Fruit fly (Drosophila melanogaster): ENCODE data around the gene ATPsynCF6.

The ATPsynCF6 gene

DNA sequence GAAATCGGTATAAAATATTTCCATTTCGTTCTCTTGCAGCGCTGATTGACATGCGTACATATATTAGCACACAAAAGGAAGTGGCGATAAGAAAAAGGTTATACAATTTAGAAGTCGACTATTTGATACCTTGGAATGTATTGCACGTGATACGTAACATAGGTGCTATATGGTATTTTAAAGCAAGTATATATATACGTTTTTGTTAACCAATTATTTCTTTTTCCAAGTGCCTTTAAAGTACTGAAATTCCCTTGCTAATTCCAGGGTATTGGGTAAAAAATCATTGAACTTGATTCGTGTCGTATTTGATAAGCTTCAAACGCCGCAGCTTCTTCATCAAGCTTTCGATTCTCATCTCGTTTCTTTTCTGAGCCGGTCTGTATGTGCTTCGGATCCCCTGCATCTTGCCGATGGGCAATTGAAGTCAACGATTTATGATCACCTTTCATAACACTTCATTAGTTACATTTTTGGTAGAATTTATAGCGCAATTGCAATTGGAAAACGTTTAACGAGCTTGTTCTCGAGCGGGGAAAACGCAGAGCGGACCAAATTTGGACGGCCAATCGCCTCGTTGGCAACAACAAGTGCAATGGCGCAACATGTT, 7.8 kb upstream of the ATPsynCF6 start, which contains the start of gene CG4408:
Gene CG4408, minus strand, starts transcription at position 60 of the 610 bp plus-strand sequence.
- TF ChIP-seq h (optimal IDR thresholded peaks at IDR 0.05) (no peak), ttk (optimal IDR thresholded peaks at IDR 0.05) (no peak), Myc (optimal IDR thresholded peaks at IDR 0.05) (no peak)

- TF ChIP-seq insv (optimal IDR thresholded peaks at IDR 0.05): no peak
- no peak for TF ChIP-seq psq (optimal IDR thresholded peaks at IDR 0.05)
- no peak for TF ChIP-seq h (optimal IDR thresholded peaks at IDR 0.05)
- TF ChIP-seq Myc (optimal IDR thresholded peaks at IDR 0.05): no peak
- TF ChIP-seq ttk (optimal IDR thresholded peaks at IDR 0.05): no peak
- no peak for TF ChIP-seq Sin3A (optimal IDR thresholded peaks at IDR 0.05)
These were observed 4.5 kb upstream of the ATPsynCF6 start for dm6 chr3R:23360356-23360755.

DNA sequence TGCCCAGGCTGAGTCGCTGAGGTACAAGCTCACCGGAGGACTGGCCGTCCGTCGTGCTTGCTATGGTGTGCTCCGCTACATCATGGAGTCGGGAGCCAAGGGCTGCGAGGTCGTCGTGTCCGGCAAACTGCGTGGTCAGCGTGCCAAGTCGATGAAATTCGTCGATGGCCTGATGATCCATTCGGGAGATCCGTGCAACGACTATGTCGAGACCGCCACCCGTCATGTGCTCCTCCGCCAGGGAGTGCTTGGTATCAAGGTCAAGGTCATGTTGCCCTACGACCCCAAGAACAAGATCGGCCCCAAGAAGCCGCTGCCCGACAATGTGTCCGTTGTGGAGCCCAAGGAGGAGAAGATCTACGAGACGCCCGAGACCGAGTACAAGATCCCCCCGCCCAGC, 3.6 kb upstream of the ATPsynCF6 start:
- TF ChIP-seq h (optimal IDR thresholded peaks at IDR 0.05): no peak

DNA sequence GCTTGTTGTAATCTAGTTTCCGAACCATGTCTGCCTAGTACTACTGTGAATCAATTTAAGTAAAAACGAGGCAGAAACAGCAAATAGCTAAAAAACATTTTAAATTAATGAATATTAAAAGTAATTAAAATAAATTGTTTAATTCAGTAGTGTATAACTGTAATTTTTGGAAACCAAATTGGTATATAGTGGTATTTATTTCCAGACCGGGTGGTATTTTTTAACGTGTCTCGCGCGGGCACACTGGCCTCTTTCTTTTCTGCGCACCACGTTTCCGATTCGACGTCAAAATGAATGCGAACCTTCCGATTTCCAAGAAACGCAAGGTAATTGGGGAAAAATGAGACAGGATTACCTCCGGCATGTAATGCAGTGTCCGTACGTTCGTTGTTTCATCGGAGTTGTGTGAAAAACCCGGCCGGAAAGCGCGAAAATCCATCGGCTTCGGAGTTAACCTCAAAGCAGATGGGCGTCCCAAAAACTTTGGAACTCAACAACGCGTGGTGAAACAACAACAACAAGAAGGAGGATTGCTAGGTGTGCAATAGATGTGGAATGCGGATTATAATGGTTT, 2.8 kb upstream of the ATPsynCF6 start, which contains the start of gene RpS3:
Gene RpS3, plus strand, starts transcription at position 248 of the 574 bp plus-strand sequence.
- TF ChIP-seq Myc (optimal IDR thresholded peaks at IDR 0.05): no peak

DNA sequence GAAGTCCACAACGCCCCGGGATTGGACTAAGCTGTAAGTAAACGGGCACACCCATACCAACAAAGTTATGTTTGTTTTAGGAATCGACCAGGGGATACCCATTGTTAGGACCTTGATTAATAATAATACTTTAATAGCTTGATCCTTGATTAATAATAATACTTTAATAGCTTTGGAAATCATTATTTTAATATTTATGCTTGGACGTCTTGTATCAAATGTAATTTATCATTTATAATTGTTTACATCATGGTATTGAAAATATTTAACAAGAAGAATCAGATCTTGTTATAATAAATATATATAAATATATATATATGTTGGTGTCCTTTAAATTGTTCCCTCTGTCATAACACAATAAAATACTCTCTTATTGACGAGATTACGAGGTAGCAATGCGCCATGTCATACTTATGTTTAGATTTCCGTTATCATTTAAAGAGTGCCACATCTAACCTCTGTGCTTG, 1.1 kb upstream of the ATPsynCF6 start:
- TF ChIP-seq ttk (optimal IDR thresholded peaks at IDR 0.05) (no peak), h (optimal IDR thresholded peaks at IDR 0.05) (no peak), Sin3A (optimal IDR thresholded peaks at IDR 0.05) (no peak), psq (optimal IDR thresholded peaks at IDR 0.05) (no peak), insv (optimal IDR thresholded peaks at IDR 0.05) (no peak), Myc (optimal IDR thresholded peaks at IDR 0.05) (no peak)

DNA sequence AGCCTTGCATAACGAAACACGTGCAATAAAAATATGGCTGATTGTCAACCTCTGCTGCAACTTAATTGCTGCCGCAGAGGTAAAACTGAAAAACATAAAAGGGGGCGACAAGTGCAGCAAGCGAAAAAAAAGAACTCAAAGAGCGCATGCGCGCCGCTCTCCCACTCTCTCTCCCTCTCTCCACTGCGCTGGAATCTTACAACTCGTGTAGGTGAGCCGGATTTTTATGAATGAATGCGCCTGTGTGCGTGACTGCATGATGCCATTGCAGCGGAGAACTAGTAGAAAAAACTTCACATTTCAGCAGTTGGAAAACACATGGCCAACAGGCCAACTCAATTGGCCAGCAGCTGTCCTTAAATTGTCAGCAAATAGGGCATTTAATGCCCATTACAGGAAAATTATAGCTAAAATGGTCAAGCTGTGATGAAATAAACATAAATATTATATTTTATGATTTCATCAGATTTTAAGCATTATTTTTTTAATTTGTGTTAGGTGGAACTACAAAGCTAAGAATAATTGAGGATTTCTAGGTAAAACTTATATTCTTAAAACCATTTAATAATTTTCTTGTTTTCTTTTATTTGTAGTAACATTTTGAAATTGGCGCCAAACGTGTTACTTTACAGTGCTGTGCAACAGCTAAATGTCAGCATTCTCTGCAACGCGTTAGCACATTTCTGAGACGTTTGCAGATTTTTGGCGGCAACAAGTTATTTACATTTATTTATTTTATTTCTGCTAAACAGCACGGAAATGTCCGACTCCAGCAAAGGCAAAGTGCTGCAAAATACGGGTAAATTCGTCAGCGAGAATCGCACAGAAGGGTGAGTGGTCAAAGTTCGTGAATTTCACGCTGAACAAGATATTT, 8.2 kb downstream of the ATPsynCF6 start, which contains the start of gene PolE1:
Gene PolE1, plus strand, starts transcription at position 697 of the 874 bp plus-strand sequence.
- TF ChIP-seq Sin3A (optimal IDR thresholded peaks at IDR 0.05) (no peak), h (optimal IDR thresholded peaks at IDR 0.05) (no peak), Myc (optimal IDR thresholded peaks at IDR 0.05) (no peak), psq (optimal IDR thresholded peaks at IDR 0.05) (no peak), ttk (optimal IDR thresholded peaks at IDR 0.05) (no peak), insv (optimal IDR thresholded peaks at IDR 0.05) (no peak)

- TF ChIP-seq Sin3A (optimal IDR thresholded peaks at IDR 0.05) (no peak), ttk (optimal IDR thresholded peaks at IDR 0.05) (no peak), psq (optimal IDR thresholded peaks at IDR 0.05) (no peak), Myc (optimal IDR thresholded peaks at IDR 0.05) (no peak), h (optimal IDR thresholded peaks at IDR 0.05) (no peak), insv (optimal IDR thresholded peaks at IDR 0.05) (no peak)
These were observed 8.9 kb downstream of the ATPsynCF6 start for dm6 chr3R:23346893-23347396.

dm6 chr3R:23346007-23346681, 9.7 kb downstream of the ATPsynCF6 start, which contains the start of gene pnt:
Gene pnt (minus strand): TSS chr3R:23346167.
- no peak for TF ChIP-seq psq (optimal IDR thresholded peaks at IDR 0.05)
- no peak for TF ChIP-seq Sin3A (optimal IDR thresholded peaks at IDR 0.05)
- no peak for TF ChIP-seq h (optimal IDR thresholded peaks at IDR 0.05)
- TF ChIP-seq insv (optimal IDR thresholded peaks at IDR 0.05): no peak
- no peak for TF ChIP-seq ttk (optimal IDR thresholded peaks at IDR 0.05)
- no peak for TF ChIP-seq Myc (optimal IDR thresholded peaks at IDR 0.05)

- TF ChIP-seq ttk (optimal IDR thresholded peaks at IDR 0.05): no peak
- TF ChIP-seq psq (optimal IDR thresholded peaks at IDR 0.05): no peak
- no peak for TF ChIP-seq insv (optimal IDR thresholded peaks at IDR 0.05)
- no peak for TF ChIP-seq Sin3A (optimal IDR thresholded peaks at IDR 0.05)
- TF ChIP-seq h (optimal IDR thresholded peaks at IDR 0.05): no peak
These were observed 10.6 kb downstream of the ATPsynCF6 start for dm6 chr3R:23345057-23345776.

dm6 chr3R:23343707-23344310, 12.1 kb downstream of the ATPsynCF6 start:
- TF ChIP-seq h (optimal IDR thresholded peaks at IDR 0.05): no peak
- TF ChIP-seq Sin3A (optimal IDR thresholded peaks at IDR 0.05): no peak
- TF ChIP-seq insv (optimal IDR thresholded peaks at IDR 0.05): no peak
- no peak for TF ChIP-seq psq (optimal IDR thresholded peaks at IDR 0.05)
- TF ChIP-seq Myc (optimal IDR thresholded peaks at IDR 0.05): no peak
- TF ChIP-seq ttk (optimal IDR thresholded peaks at IDR 0.05): no peak

- TF ChIP-seq psq (optimal IDR thresholded peaks at IDR 0.05) (no peak), insv (optimal IDR thresholded peaks at IDR 0.05) (no peak), ttk (optimal IDR thresholded peaks at IDR 0.05) (no peak), h (optimal IDR thresholded peaks at IDR 0.05) (no peak), Myc (optimal IDR thresholded peaks at IDR 0.05) (no peak), Sin3A (optimal IDR thresholded peaks at IDR 0.05) (no peak)
These were observed 14.0 kb downstream of the ATPsynCF6 start for dm6 chr3R:23341769-23342352.
